Worm (Caenorhabditis elegans) whole organism, young adult: ENCODE measurements around the gene Y62F5A.10.

Experiments
- B0035.1 ChIP-seq: sonication (generic microtip); optimal IDR thresholded peaks from 2 replicates; lab custom pipeline; 2016; ENCODE audit warnings: missing genetic modification characterization, mild to moderate bottlenecking, missing compliant biosample characterization, missing genotype, missing genetic modification reagents
- B0261.1 ChIP-seq: sonication (generic microtip); optimal IDR thresholded peaks from 2 replicates; lab custom pipeline; 2016; ENCODE audit warnings: mild to moderate bottlenecking, missing genetic modification characterization, moderate library complexity, missing compliant biosample characterization
- B0336.3 ChIP-seq: fragments of 200-800 bp; sonication (Bioruptor generic); IDR thresholded peaks from 2 replicates; pipeline ENCODE4 v1.3.6; 2022; ENCODE audit warnings: missing genetic modification characterization, missing compliant biosample characterization
- F10E7.11 ChIP-seq: sonication (generic microtip); optimal IDR thresholded peaks from 2 replicates; lab custom pipeline; 2017; ENCODE audit warnings: mild to moderate bottlenecking, missing genetic modification characterization, moderate library complexity, missing compliant biosample characterization
- F37B4.10 ChIP-seq: fragments of 200-800 bp; sonication (Bioruptor generic); IDR thresholded peaks from 2 replicates; pipeline ENCODE4 v1.3.6; 2022; ENCODE audit warnings: missing genetic modification characterization, missing compliant biosample characterization
- F57A8.1 ChIP-seq: fragments of 200-800 bp; sonication (Bioruptor generic); optimal IDR thresholded peaks from 2 replicates; lab custom pipeline; 2018; ENCODE audit warnings: mild to moderate bottlenecking, missing genetic modification characterization, moderate library complexity, missing compliant biosample characterization
- T07F8.4 ChIP-seq: sonication (generic microtip); optimal IDR thresholded peaks from 2 replicates; lab custom pipeline; 2016; ENCODE audit warnings: mild to moderate bottlenecking, missing genetic modification characterization, moderate library complexity, missing compliant biosample characterization
- T26A5.8 ChIP-seq: sonication (generic microtip); optimal IDR thresholded peaks from 2 replicates; lab custom pipeline; 2016; ENCODE audit warnings: missing genetic modification characterization, missing compliant biosample characterization
- Y53G8AR.9 ChIP-seq: fragments of 200-800 bp; sonication (Bioruptor generic); conservative IDR thresholded peaks from 2 replicates; pipeline ENCODE4 v1.3.6; 2022; ENCODE audit warnings: missing genetic modification reagents, missing genetic modification characterization, missing compliant biosample characterization
- Y56A3A.18 ChIP-seq: fragments of 200-800 bp; sonication (Bioruptor generic); IDR thresholded peaks from 2 replicates; pipeline ENCODE4 v1.3.6; 2022; ENCODE audit warnings: missing genetic modification reagents, missing genetic modification characterization, missing compliant biosample characterization
- Y79H2A.3 ChIP-seq: fragments of 200-800 bp; sonication (Bioruptor generic); conservative IDR thresholded peaks from 2 replicates; pipeline ENCODE4 v1.3.6; 2022; ENCODE audit warnings: missing genetic modification reagents, missing genetic modification characterization, missing compliant biosample characterization
- Y95B8A.8 ChIP-seq: fragments of 200-800 bp; sonication (Bioruptor generic); IDR thresholded peaks from 2 replicates; pipeline ENCODE4 v1.3.6; 2022; ENCODE audit warnings: missing genetic modification reagents, missing genetic modification characterization, missing compliant biosample characterization
- akir-1 ChIP-seq: fragments of 200-800 bp; sonication (Bioruptor generic); optimal IDR thresholded peaks from 2 replicates; lab custom pipeline; 2018; ENCODE audit warnings: mild to moderate bottlenecking, missing genetic modification characterization, moderate library complexity, missing compliant biosample characterization
- aptf-3 ChIP-seq: fragments of 200-800 bp; sonication (Bioruptor generic); IDR thresholded peaks from 2 replicates; pipeline ENCODE4 v1.3.6; 2022; ENCODE audit warnings: missing genetic modification characterization, missing compliant biosample characterization
- attf-3 ChIP-seq: fragments of 200-800 bp; sonication (Bioruptor generic); conservative IDR thresholded peaks from 2 replicates; pipeline ENCODE4 v1.3.6; 2022; ENCODE audit warnings: missing genetic modification reagents, missing genetic modification characterization, missing compliant biosample characterization
- bed-2 ChIP-seq: fragments of 200-800 bp; sonication (Bioruptor generic); IDR thresholded peaks from 2 replicates; pipeline ENCODE4 v1.3.6; 2022; ENCODE audit warnings: missing genetic modification reagents, missing genetic modification characterization, missing compliant biosample characterization
- ceh-27 ChIP-seq: fragments of 200-800 bp; sonication (Bioruptor generic); optimal IDR thresholded peaks from 2 replicates; lab custom pipeline; 2018; ENCODE audit warnings: mild to moderate bottlenecking, missing genetic modification characterization, moderate library complexity, missing compliant biosample characterization
- die-1 ChIP-seq: sonication (generic microtip); optimal IDR thresholded peaks from 2 replicates; lab custom pipeline; 2016; ENCODE audit warnings: missing genotype, mild to moderate bottlenecking, missing genetic modification characterization, missing compliant biosample characterization
- dox-1 ChIP-seq: fragments of 200-800 bp; sonication (Bioruptor generic); IDR thresholded peaks from 2 replicates; pipeline ENCODE4 v1.3.6; 2022; ENCODE audit warnings: missing genetic modification reagents, missing genetic modification characterization, missing compliant biosample characterization
- dpl-1 ChIP-seq: fragments of 150-350 bp; optimal IDR thresholded peaks from 2 replicates; lab custom pipeline; 2014; ENCODE audit warnings: missing biosample characterization, missing genetic modification reagents, missing genetic modification characterization
- egl-44 ChIP-seq: fragments of 200-800 bp; sonication (Bioruptor generic); IDR thresholded peaks from 2 replicates; pipeline ENCODE4 v1.3.6; 2022; ENCODE audit warnings: missing genetic modification reagents, missing genetic modification characterization, missing compliant biosample characterization
- egrh-3 ChIP-seq: fragments of 200-800 bp; sonication (Bioruptor generic); IDR thresholded peaks from 2 replicates; pipeline ENCODE4 v1.3.6; 2022; ENCODE audit warnings: missing genetic modification reagents, missing genetic modification characterization, missing compliant biosample characterization
- gei-17 ChIP-seq: fragments of 200-800 bp; sonication (Bioruptor generic); optimal IDR thresholded peaks from 2 replicates; lab custom pipeline; 2018; ENCODE audit warnings: mild to moderate bottlenecking, missing genetic modification characterization, missing compliant biosample characterization
- him-1 ChIP-seq: sonication (generic microtip); optimal IDR thresholded peaks from 2 replicates; lab custom pipeline; 2016; ENCODE audit warnings: missing genotype, missing genetic modification reagents, missing genetic modification characterization, missing compliant biosample characterization
- hmg-1.2 ChIP-seq: fragments of 200-800 bp; sonication (Bioruptor generic); IDR thresholded peaks from 2 replicates; pipeline ENCODE4 v1.3.6; 2022; ENCODE audit warnings: missing genetic modification reagents, missing genetic modification characterization, missing compliant biosample characterization
- hmg-20 ChIP-seq: fragments of 200-800 bp; sonication (Bioruptor generic); IDR thresholded peaks from 2 replicates; pipeline ENCODE4 v1.3.6; 2022; ENCODE audit warnings: missing genetic modification reagents, missing genetic modification characterization, missing compliant biosample characterization
- hsf-1 ChIP-seq: fragments of 200-800 bp; sonication (Bioruptor generic); IDR thresholded peaks from 2 replicates; pipeline ENCODE4 v1.3.6; 2022; ENCODE audit warnings: missing genetic modification reagents, missing genetic modification characterization, missing compliant biosample characterization
- lin-26 ChIP-seq: fragments of 200-800 bp; sonication (Bioruptor generic); IDR thresholded peaks from 2 replicates; pipeline ENCODE4 v1.3.6; 2022; ENCODE audit warnings: missing genetic modification reagents, missing genetic modification characterization, missing compliant biosample characterization
- lin-54 ChIP-seq: fragments of 200-800 bp; sonication (Bioruptor generic); optimal IDR thresholded peaks from 2 replicates; lab custom pipeline; 2018; ENCODE audit warnings: mild to moderate bottlenecking, missing genetic modification characterization, missing compliant biosample characterization
- lir-1 ChIP-seq: fragments of 200-800 bp; sonication (Bioruptor generic); conservative IDR thresholded peaks from 2 replicates; pipeline ENCODE4 v1.3.6; 2022; ENCODE audit warnings: missing genetic modification reagents, missing genetic modification characterization, missing compliant biosample characterization
- lsl-1 ChIP-seq: fragments of 200-800 bp; sonication (Bioruptor generic); optimal IDR thresholded peaks from 2 replicates; lab custom pipeline; 2018; ENCODE audit warnings: mild to moderate bottlenecking, missing genetic modification characterization, moderate library complexity, missing compliant biosample characterization
- lsy-27 ChIP-seq: sonication (generic microtip); optimal IDR thresholded peaks from 2 replicates; lab custom pipeline; 2017; ENCODE audit warnings: missing genetic modification characterization, mild to moderate bottlenecking, missing compliant biosample characterization, antibody characterized with exemption, missing genotype, borderline replicate concordance; ENCODE audit not compliant: insufficient read depth
- madf-6 ChIP-seq: fragments of 200-800 bp; sonication (Bioruptor generic); IDR thresholded peaks from 2 replicates; pipeline ENCODE4 v1.3.6; 2022; ENCODE audit warnings: missing genetic modification reagents, missing genetic modification characterization, missing compliant biosample characterization
- madf-8 ChIP-seq: fragments of 200-800 bp; sonication (Bioruptor generic); conservative IDR thresholded peaks from 2 replicates; pipeline ENCODE4 v1.3.6; 2022; ENCODE audit warnings: missing genetic modification reagents, missing genetic modification characterization, missing compliant biosample characterization
- mel-28 ChIP-seq: sonication (generic microtip); optimal IDR thresholded peaks from 2 replicates; lab custom pipeline; 2016; ENCODE audit warnings: borderline replicate concordance, mild to moderate bottlenecking, missing genetic modification characterization, missing compliant biosample characterization
- nfya-2 ChIP-seq: fragments of 200-800 bp; sonication (Bioruptor generic); IDR thresholded peaks from 2 replicates; pipeline ENCODE4 v1.3.6; 2022; ENCODE audit warnings: missing genetic modification reagents, missing genetic modification characterization, missing compliant biosample characterization
- nhr-179 ChIP-seq: sonication (generic microtip); optimal IDR thresholded peaks from 2 replicates; lab custom pipeline; 2016; ENCODE audit warnings: mild to moderate bottlenecking, missing genetic modification characterization, missing compliant biosample characterization
- nhr-90 ChIP-seq: sonication (generic microtip); optimal IDR thresholded peaks from 2 replicates; lab custom pipeline; 2016; ENCODE audit warnings: missing genotype, mild to moderate bottlenecking, missing genetic modification characterization, missing compliant biosample characterization
- pbrm-1 ChIP-seq: fragments of 200-800 bp; sonication (Bioruptor generic); IDR thresholded peaks from 2 replicates; pipeline ENCODE4 v1.3.6; 2022; ENCODE audit warnings: missing genetic modification reagents, missing genetic modification characterization, missing compliant biosample characterization
- rcor-1 ChIP-seq: fragments of 200-800 bp; sonication (Bioruptor generic); IDR thresholded peaks from 2 replicates; pipeline ENCODE4 v1.3.6; 2022; ENCODE audit warnings: missing genetic modification reagents, missing genetic modification characterization, missing compliant biosample characterization
- rec-8 ChIP-seq, 2 experiments: sonication (generic microtip); optimal IDR thresholded peaks; 2 replicates each; lab custom pipeline; 2016; ENCODE audit warnings: mild to moderate bottlenecking in 2 of 2, missing genetic modification characterization in 2 of 2, missing genetic modification reagents in 2 of 2, missing genotype in 2 of 2, missing biosample characterization in 1 of 2, missing compliant biosample characterization in 1 of 2, moderate library complexity in 1 of 2
- sdz-38 ChIP-seq: sonication (generic microtip); optimal IDR thresholded peaks from 2 replicates; lab custom pipeline; 2016; ENCODE audit warnings: missing genotype, missing genetic modification characterization, missing compliant biosample characterization
- snpc-4 ChIP-seq, 5 experiments: fragments of 150-350 bp in 1 of 5; sonication (generic microtip) in 4 of 5; optimal IDR thresholded peaks; 2 replicates each; lab custom pipeline; 2014 to 2018; ENCODE audit warnings: missing genetic modification characterization in 5 of 5, missing biosample characterization in 3 of 5, antibody characterized with exemption in 2 of 5, mild to moderate bottlenecking in 2 of 5, missing compliant biosample characterization in 2 of 5, missing genotype in 2 of 5, moderate library complexity in 2 of 5, missing genetic modification reagents in 1 of 5
- unc-130 ChIP-seq: sonication (generic microtip); optimal IDR thresholded peaks from 2 replicates; lab custom pipeline; 2016; ENCODE audit warnings: missing genetic modification reagents, missing genetic modification characterization, missing compliant biosample characterization
- unc-62 ChIP-seq: fragments of 150-350 bp; optimal IDR thresholded peaks from 2 replicates; lab custom pipeline; 2014; ENCODE audit warnings: missing biosample characterization, missing genetic modification reagents, missing genetic modification characterization
- zim-3 ChIP-seq: sonication (generic microtip); optimal IDR thresholded peaks from 2 replicates; lab custom pipeline; 2017; ENCODE audit warnings: mild to moderate bottlenecking, missing genetic modification characterization, moderate library complexity, missing compliant biosample characterization
- ztf-22 ChIP-seq: fragments of 200-800 bp; sonication (Bioruptor generic); optimal IDR thresholded peaks from 2 replicates; lab custom pipeline; 2018; ENCODE audit warnings: mild to moderate bottlenecking, missing genetic modification characterization, moderate library complexity, missing compliant biosample characterization
- ztf-6 ChIP-seq: fragments of 200-800 bp; sonication (Bioruptor generic); IDR thresholded peaks from 2 replicates; pipeline ENCODE4 v1.3.6; 2022; ENCODE audit warnings: missing genetic modification reagents, missing genetic modification characterization, missing compliant biosample characterization

Y62F5A.10 gene

ce11 chrII:11544714-11545113, 23.3 kb downstream of the Y62F5A.10 start, which contains the start of gene F54D5.9 (continued):
- TF ChIP-seq unc-130 (no peak), lsy-27 (tag; lab: Kevin White, UChicago) (no peak), F37B4.10 (GFP tag; lab: Robert Waterston, UW) (no peak), F57A8.1 (GFP tag; lab: Kevin White, UChicago) (no peak), B0035.1 (tag; lab: Kevin White, UChicago) (no peak), F10E7.11 (tag; lab: Kevin White, UChicago) (no peak), ztf-22 (GFP tag; lab: Kevin White, UChicago) (no peak), nfya-2 (GFP tag; lab: Robert Waterston, UW) (no peak), rcor-1 (GFP tag; lab: Robert Waterston, UW) (no peak; the same call in 1 of the 2 replicates), T26A5.8 (tag; lab: Kevin White, UChicago) (no peak), egl-44 (GFP tag; lab: Robert Waterston, UW) (no peak), rec-8 (tag; optimal IDR thresholded peaks at IDR 0.05; lab: Kevin White, UChicago) (no peak), madf-6 (GFP tag; lab: Robert Waterston, UW) (peak; percentile 85), pbrm-1 (no peak), dpl-1 (GFP tag; lab: Kevin White, UChicago) (peak; percentile 36), sdz-38 (tag; lab: Kevin White, UChicago) (no peak), nhr-90 (tag; lab: Kevin White, UChicago) (no peak), hsf-1 (GFP tag; lab: Robert Waterston, UW) (peak; percentile 72), gei-17 (no peak), B0336.3 (GFP tag; lab: Robert Waterston, UW) (no peak), T07F8.4 (no peak), Y95B8A.8 (GFP tag; lab: Robert Waterston, UW) (no peak), lin-54 (GFP tag; lab: Kevin White, UChicago) (no peak), him-1 (tag; lab: Kevin White, UChicago) (no peak), hmg-1.2 (peak; percentile 16; the same call in 1 of the 2 replicates), aptf-3 (GFP tag; lab: Robert Waterston, UW) (no peak), hmg-20 (GFP tag; lab: Robert Waterston, UW) (no peak), snpc-4 (GFP tag; optimal IDR thresholded peaks at IDR 0.05; lab: Kevin White, UChicago) (no peak), snpc-4 (tag; optimal IDR thresholded peaks at IDR 0.05; lab: Kevin White, UChicago) (no peak), lin-26 (no peak), egrh-3 (GFP tag; lab: Robert Waterston, UW) (no peak), attf-3 (no peak), Y79H2A.3 (GFP tag; lab: Robert Waterston, UW) (no peak), die-1 (no peak), Y56A3A.18 (no peak), nhr-179 (tag; lab: Kevin White, UChicago) (no peak), ztf-6 (GFP tag; lab: Robert Waterston, UW) (no peak), ceh-27 (no peak), zim-3 (tag; lab: Kevin White, UChicago) (no peak), dox-1 (no peak), lir-1 (GFP tag; lab: Robert Waterston, UW) (no peak), unc-62 (no peak), bed-2 (GFP tag; lab: Robert Waterston, UW) (no peak), B0261.1 (tag; lab: Kevin White, UChicago) (no peak), akir-1 (no peak), lsl-1 (GFP tag; lab: Kevin White, UChicago) (peak; percentile 87), mel-28 (tag; lab: Kevin White, UChicago) (no peak), madf-8 (GFP tag; lab: Robert Waterston, UW) (peak; percentile 80), Y53G8AR.9 (GFP tag; lab: Robert Waterston, UW) (no peak)
